Worm (Caenorhabditis elegans): Measurements from ENCODE around the gene F54H5.2.

The F54H5.2 gene

DNA sequence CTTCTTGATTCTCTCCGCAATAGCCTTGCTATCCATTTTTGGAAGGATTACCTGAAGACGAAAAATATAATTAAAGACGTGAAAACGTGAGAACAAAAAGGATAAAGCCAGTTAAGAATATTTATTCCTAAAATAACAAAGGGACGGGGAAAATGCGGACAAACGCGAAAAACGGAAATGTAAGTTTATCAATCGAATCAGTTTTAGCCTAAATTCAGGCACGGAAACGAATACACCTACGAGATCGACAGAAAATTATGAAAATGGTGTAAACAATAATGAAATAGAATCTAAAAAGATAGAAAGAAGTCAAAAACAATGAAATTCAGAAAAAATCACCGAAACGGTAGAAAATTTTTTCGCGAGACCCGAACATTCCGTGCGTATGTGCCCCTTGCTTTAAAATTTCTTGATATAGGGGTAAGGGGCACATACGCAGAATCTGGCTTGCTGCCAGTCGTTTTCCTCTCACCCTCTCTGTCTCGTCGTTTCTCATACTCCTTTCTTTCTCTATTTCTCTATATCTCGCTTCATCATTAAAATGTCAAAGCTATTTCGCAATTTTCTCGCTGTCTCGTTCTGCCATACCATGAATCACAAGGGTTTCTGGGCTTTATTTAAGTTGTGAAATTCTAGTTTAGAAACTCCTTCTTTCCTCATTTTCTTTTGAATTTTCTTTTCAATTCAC is 38.5 kb upstream of the F54H5.2 start, which contains the start of gene icd-1:
Gene icd-1 (minus strand): TSS at position 51 of the 688 bp plus-strand sequence.
- TF ChIP-seq ceh-9 (tag; optimal IDR thresholded peaks at IDR 0.05) (no peak), ztf-4 (tag; optimal IDR thresholded peaks at IDR 0.05) (peak; percentile 83), unc-62 (GFP tag; optimal IDR thresholded peaks at IDR 0.05) (peak; percentile 87), sea-2 (GFP tag; optimal IDR thresholded peaks at IDR 0.05) (peak; percentile 63), lin-15B (tag; optimal IDR thresholded peaks at IDR 0.05) (peak; percentile 91), ceh-16 (tag; optimal IDR thresholded peaks at IDR 0.05) (peak; percentile 26), nhr-11 (tag; optimal IDR thresholded peaks at IDR 0.05) (peak; percentile 95), nhr-28 (tag; optimal IDR thresholded peaks at IDR 0.05) (no peak), ZK546.5 (tag; optimal IDR thresholded peaks at IDR 0.05) (peak; percentile 11), pha-4 (tag; optimal IDR thresholded peaks at IDR 0.05) (peak; percentile 92), pqm-1 (tag; optimal IDR thresholded peaks at IDR 0.05) (peak; percentile 66), egl-5 (tag; optimal IDR thresholded peaks at IDR 0.05) (peak; percentile 93), fkh-10 (GFP tag; optimal IDR thresholded peaks at IDR 0.05) (peak; percentile 64), snpc-4 (tag; optimal IDR thresholded peaks at IDR 0.05) (peak; percentile 91), elt-2 (tag; optimal IDR thresholded peaks at IDR 0.05) (peak; percentile 84), skn-1 (tag; optimal IDR thresholded peaks at IDR 0.05) (peak; percentile 68), mml-1 (tag; optimal IDR thresholded peaks at IDR 0.05) (no peak), jun-1 (tag; optimal IDR thresholded peaks at IDR 0.05) (peak; percentile 97), tbx-2 (tag; optimal IDR thresholded peaks at IDR 0.05) (peak; percentile 91), ztf-11 (tag; optimal IDR thresholded peaks at IDR 0.05) (no peak), nfya-1 (tag; optimal IDR thresholded peaks at IDR 0.05; ENCODE audit: insufficient read depth) (peak; percentile 94), elt-3 (tag; optimal IDR thresholded peaks at IDR 0.05) (no peak), R02D3.7 (tag; optimal IDR thresholded peaks at IDR 0.05) (peak; percentile 89), nhr-76 (tag; optimal IDR thresholded peaks at IDR 0.05) (peak; percentile 11), nhr-237 (tag; optimal IDR thresholded peaks at IDR 0.05) (no peak), nhr-43 (tag; optimal IDR thresholded peaks at IDR 0.05; ENCODE audit: poor library complexity, severe bottlenecking) (peak; percentile 94), nhr-23 (tag; optimal IDR thresholded peaks at IDR 0.05) (peak; percentile 97), lsy-12 (tag; optimal IDR thresholded peaks at IDR 0.05) (peak; percentile 95), elt-1 (tag; optimal IDR thresholded peaks at IDR 0.05) (peak; percentile 58), fkh-2 (tag; optimal IDR thresholded peaks at IDR 0.05) (no peak), ama-1 (optimal IDR thresholded peaks at IDR 0.05) (peak; percentile 71), nhr-12 (tag; optimal IDR thresholded peaks at IDR 0.05) (no peak), mdl-1 (tag; optimal IDR thresholded peaks at IDR 0.05) (peak; percentile 64), nhr-67 (tag; optimal IDR thresholded peaks at IDR 0.05) (no peak), zag-1 (tag; optimal IDR thresholded peaks at IDR 0.05) (peak; percentile 71), nhr-77 (tag; optimal IDR thresholded peaks at IDR 0.05) (peak; percentile 63), ceh-82 (tag; optimal IDR thresholded peaks at IDR 0.05) (peak; percentile 91), nhr-25 (tag; optimal IDR thresholded peaks at IDR 0.05) (peak; percentile 94), aly-2 (tag; optimal IDR thresholded peaks at IDR 0.05) (peak; percentile 58), daf-12 (tag; optimal IDR thresholded peaks at IDR 0.05) (no peak), eor-1 (tag; optimal IDR thresholded peaks at IDR 0.05) (peak in 1 of 2 experiments; percentile 75), lin-39 (tag; optimal IDR thresholded peaks at IDR 0.05) (peak; percentile 85), hmg-11 (tag; optimal IDR thresholded peaks at IDR 0.05) (peak; percentile 84), ceh-28 (tag; optimal IDR thresholded peaks at IDR 0.05) (peak; percentile 93), egl-27 (tag; optimal IDR thresholded peaks at IDR 0.05) (peak; percentile 86), fos-1 (tag; optimal IDR thresholded peaks at IDR 0.05) (peak; percentile 87), unc-39 (tag; optimal IDR thresholded peaks at IDR 0.05) (no peak)

Data from whole organism, L3 larva.